Worm (Caenorhabditis elegans) whole organism, mixed stage, embryonic: Measurements from ENCODE around the gene fbxa-4.

Source experiments
- ceh-43 ChIP-seq: fragments of 200-800 bp; sonication (Bioruptor generic); optimal IDR thresholded peaks from 2 replicates; lab custom pipeline; 2018; ENCODE audit warnings: mild to moderate bottlenecking, missing genetic modification characterization, moderate library complexity, missing compliant biosample characterization
- ceh-83 ChIP-seq: fragments of 200-800 bp; sonication (Bioruptor generic); optimal IDR thresholded peaks from 2 replicates; lab custom pipeline; 2018; ENCODE audit warnings: mild to moderate bottlenecking, missing genetic modification characterization, missing compliant biosample characterization
- ces-1 ChIP-seq: fragments of 150-350 bp; optimal IDR thresholded peaks from 2 replicates; lab custom pipeline; 2014; ENCODE audit warnings: missing biosample characterization, missing genetic modification reagents, missing genetic modification characterization
- drap-1 ChIP-seq: fragments of 200-800 bp; sonication (Bioruptor generic); optimal IDR thresholded peaks from 3 replicates; lab custom pipeline; 2018; ENCODE audit warnings: mild to moderate bottlenecking, missing genetic modification characterization, missing compliant biosample characterization
- ham-2 ChIP-seq: fragments of 200-800 bp; sonication (Bioruptor generic); optimal IDR thresholded peaks from 2 replicates; lab custom pipeline; 2018; ENCODE audit warnings: mild to moderate bottlenecking, missing genetic modification characterization, missing compliant biosample characterization
- lin-32 ChIP-seq: fragments of 200-800 bp; sonication (Bioruptor generic); optimal IDR thresholded peaks from 2 replicates; lab custom pipeline; 2018; ENCODE audit warnings: mild to moderate bottlenecking, missing genetic modification characterization, missing compliant biosample characterization
- nhr-12 ChIP-seq: fragments of 150-350 bp; optimal IDR thresholded peaks from 2 replicates; lab custom pipeline; 2014; ENCODE audit warnings: missing biosample characterization, missing genetic modification characterization
- nhr-237 ChIP-seq: fragments of 150-350 bp; optimal IDR thresholded peaks from 2 replicates; lab custom pipeline; 2014; ENCODE audit warnings: missing biosample characterization, missing genetic modification characterization
- pha-4 ChIP-seq: fragments of 150-350 bp; optimal IDR thresholded peaks from 2 replicates; lab custom pipeline; 2018; ENCODE audit warnings: missing biosample characterization, missing genetic modification reagents, missing genetic modification characterization
- unc-39 ChIP-seq: fragments of 150-350 bp; optimal IDR thresholded peaks from 2 replicates; lab custom pipeline; 2014; ENCODE audit warnings: missing biosample characterization, missing genetic modification characterization
- unc-62 ChIP-seq: fragments of 150-350 bp; optimal IDR thresholded peaks from 2 replicates; lab custom pipeline; 2014; ENCODE audit warnings: missing biosample characterization, missing genetic modification reagents, missing genetic modification characterization

DNA sequence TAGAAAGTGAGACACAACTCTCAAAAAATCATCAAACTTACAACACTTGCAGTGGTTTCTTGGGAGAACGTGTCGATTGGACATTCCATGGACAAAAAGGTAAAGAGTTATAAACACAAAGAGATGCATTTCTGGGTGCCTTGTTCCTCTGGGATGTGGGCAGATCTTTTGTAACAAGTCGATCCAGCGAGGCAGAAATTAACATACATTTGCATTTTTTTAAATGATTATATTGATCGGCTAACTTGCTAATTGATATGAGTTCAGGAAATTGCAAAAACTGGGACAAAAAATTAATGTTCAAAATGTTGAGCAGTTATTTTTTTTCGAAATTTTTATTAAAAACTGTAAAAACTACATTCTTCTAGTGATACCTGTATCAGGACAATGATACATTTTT lies 37.6 kb downstream of the fbxa-4 start, which contains the start of gene F16G10.6:
- TF ChIP-seq pha-4 (tag; lab: Kevin White, UChicago) (no peak), ces-1 (GFP tag; lab: Kevin White, UChicago) (no peak), lin-32 (no peak), unc-39 (no peak), drap-1 (GFP tag; lab: Kevin White, UChicago) (no peak), ceh-43 (GFP tag; lab: Kevin White, UChicago) (no peak), ceh-83 (GFP tag; lab: Kevin White, UChicago) (no peak), unc-62 (GFP tag; lab: Kevin White, UChicago) (no peak), nhr-237 (tag; lab: Kevin White, UChicago) (no peak), nhr-12 (tag; lab: Kevin White, UChicago) (no peak), ham-2 (GFP tag; lab: Kevin White, UChicago) (no peak)
